Worm (Caenorhabditis elegans) whole organism, L4 larva: ENCODE data around the gene C47E8.3.

ENCODE experiments used
- D1046.2 ChIP-seq: fragments of 200-800 bp; sonication (Bioruptor generic); IDR thresholded peaks from 2 replicates; pipeline ENCODE4 v1.3.6; 2022; ENCODE audit warnings: missing genetic modification characterization, missing compliant biosample characterization
- F26F4.8 ChIP-seq: fragments of 200-800 bp; sonication (Bioruptor generic); conservative IDR thresholded peaks from 2 replicates; pipeline ENCODE4 v1.3.6; 2022; ENCODE audit warnings: missing genetic modification characterization, missing compliant biosample characterization
- F49E8.2 ChIP-seq: sonication (generic microtip); optimal IDR thresholded peaks from 2 replicates; lab custom pipeline; 2016; ENCODE audit warnings: missing compliant biosample characterization, mild to moderate bottlenecking, missing genetic modification characterization, borderline replicate concordance
- R02D3.7 ChIP-seq: fragments of 150-350 bp; sonication (generic microtip); optimal IDR thresholded peaks from 3 replicates; lab custom pipeline; 2014; ENCODE audit warnings: missing biosample characterization, missing genetic modification characterization
- ama-1 ChIP-seq: fragments of 150-350 bp; optimal IDR thresholded peaks from 2 replicates; lab custom pipeline; 2014; ENCODE audit warnings: inconsistent platforms, mixed read lengths
- arid-1 ChIP-seq: fragments of 200-800 bp; sonication (Bioruptor generic); conservative IDR thresholded peaks from 2 replicates; pipeline ENCODE4 v1.3.6; 2022; ENCODE audit warnings: missing genetic modification reagents, missing genetic modification characterization, missing compliant biosample characterization
- ceh-32 ChIP-seq: sonication (generic microtip); optimal IDR thresholded peaks from 2 replicates; lab custom pipeline; 2016; ENCODE audit warnings: mild to moderate bottlenecking, missing genetic modification characterization, missing compliant biosample characterization; ENCODE audit not compliant: poor library complexity
- ctbp-1 ChIP-seq: fragments of 200-800 bp; sonication (Bioruptor generic); IDR thresholded peaks from 2 replicates; pipeline ENCODE4 v1.3.6; 2022; ENCODE audit warnings: missing genetic modification reagents, missing genetic modification characterization, missing compliant biosample characterization
- daf-19 ChIP-seq: fragments of 200-800 bp; sonication (Bioruptor generic); conservative IDR thresholded peaks from 2 replicates; pipeline ENCODE4 v1.3.6; 2022; ENCODE audit warnings: missing genetic modification characterization, missing compliant biosample characterization
- dmd-8 ChIP-seq: fragments of 200-800 bp; sonication (Bioruptor generic); IDR thresholded peaks from 2 replicates; pipeline ENCODE4 v1.3.6; 2022; ENCODE audit warnings: missing genetic modification characterization, missing compliant biosample characterization
- dpl-1 ChIP-seq: fragments of 150-350 bp; optimal IDR thresholded peaks from 2 replicates; lab custom pipeline; 2014; ENCODE audit warnings: missing biosample characterization, missing genetic modification reagents, missing genetic modification characterization
- dve-1 ChIP-seq: sonication (generic microtip); optimal IDR thresholded peaks from 2 replicates; lab custom pipeline; 2017; ENCODE audit warnings: antibody characterized with exemption, mild to moderate bottlenecking, missing genetic modification characterization, missing compliant biosample characterization; ENCODE audit not compliant: insufficient read depth
- fos-1 ChIP-seq: fragments of 150-350 bp; optimal IDR thresholded peaks from 2 replicates; lab custom pipeline; 2014; ENCODE audit warnings: missing biosample characterization, missing genetic modification characterization
- hif-1 ChIP-seq, 2 experiments: sonication (generic microtip); optimal IDR thresholded peaks; 2 replicates each; lab custom pipeline; 2016 to 2017; ENCODE audit warnings: missing compliant biosample characterization in 2 of 2, missing genetic modification characterization in 2 of 2, missing genetic modification reagents in 2 of 2, missing genotype in 2 of 2, mild to moderate bottlenecking in 1 of 2
- hlh-11 ChIP-seq: fragments of 200-800 bp; sonication (Bioruptor generic); optimal IDR thresholded peaks from 2 replicates; lab custom pipeline; 2018; ENCODE audit warnings: mild to moderate bottlenecking, missing genetic modification characterization, missing compliant biosample characterization
- hlh-30 ChIP-seq: sonication (generic microtip); optimal IDR thresholded peaks from 2 replicates; lab custom pipeline; 2017; ENCODE audit warnings: antibody characterized with exemption, mild to moderate bottlenecking, missing genetic modification characterization, missing compliant biosample characterization; ENCODE audit not compliant: insufficient read depth
- lin-13 ChIP-seq: fragments of 150-350 bp; optimal IDR thresholded peaks from 2 replicates; lab custom pipeline; 2014; ENCODE audit warnings: missing biosample characterization, missing genetic modification reagents, missing genetic modification characterization
- lin-38 ChIP-seq: fragments of 200-800 bp; sonication (Bioruptor generic); IDR thresholded peaks from 2 replicates; pipeline ENCODE4 v1.3.6; 2022; ENCODE audit warnings: missing genetic modification reagents, missing genetic modification characterization, missing compliant biosample characterization
- lin-39 ChIP-seq: fragments of 150-350 bp; optimal IDR thresholded peaks from 2 replicates; lab custom pipeline; 2014; ENCODE audit warnings: missing biosample characterization, missing genetic modification reagents, missing genetic modification characterization
- lsy-2 ChIP-seq, 2 experiments: fragments of 150-350 bp in 1 of 2; sonication (generic microtip) in 1 of 2; optimal IDR thresholded peaks; 2 replicates each; lab custom pipeline; 2014 to 2017; ENCODE audit warnings: missing biosample characterization in 2 of 2, missing genetic modification characterization in 2 of 2
- madf-9 ChIP-seq: fragments of 200-800 bp; sonication (Bioruptor generic); conservative IDR thresholded peaks from 2 replicates; pipeline ENCODE4 v1.3.6; 2022; ENCODE audit warnings: missing genetic modification reagents, missing genetic modification characterization, missing compliant biosample characterization
- mdl-1 ChIP-seq, 2 experiments: fragments of 150-350 bp in 1 of 2; sonication (generic microtip) in 1 of 2; optimal IDR thresholded peaks; 2 replicates each; lab custom pipeline; 2014 to 2017; ENCODE audit warnings: missing biosample characterization in 2 of 2, missing genetic modification characterization in 2 of 2
- mdt-29 ChIP-seq: fragments of 200-800 bp; sonication (Bioruptor generic); IDR thresholded peaks from 2 replicates; pipeline ENCODE4 v1.3.6; 2022; ENCODE audit warnings: missing genetic modification reagents, missing genetic modification characterization, missing compliant biosample characterization
- mep-1 ChIP-seq: fragments of 150-350 bp; sonication (generic microtip); optimal IDR thresholded peaks from 3 replicates; lab custom pipeline; 2014; ENCODE audit warnings: missing biosample characterization, missing genetic modification characterization
- mes-2 ChIP-seq: sonication (generic microtip); optimal IDR thresholded peaks from 2 replicates; lab custom pipeline; 2016; ENCODE audit warnings: missing genotype, mild to moderate bottlenecking, missing genetic modification characterization, missing compliant biosample characterization; ENCODE audit not compliant: poor library complexity, severe bottlenecking
- nhr-102 ChIP-seq: sonication (generic microtip); optimal IDR thresholded peaks from 2 replicates; lab custom pipeline; 2016; ENCODE audit warnings: mild to moderate bottlenecking, missing genetic modification characterization, moderate library complexity, missing compliant biosample characterization
- nhr-237 ChIP-seq: sonication (generic microtip); optimal IDR thresholded peaks from 2 replicates; lab custom pipeline; 2017; ENCODE audit warnings: missing biosample characterization, missing genetic modification characterization
- nhr-25 ChIP-seq: sonication (generic microtip); optimal IDR thresholded peaks from 2 replicates; lab custom pipeline; 2017; ENCODE audit warnings: missing genetic modification characterization, mild to moderate bottlenecking, missing compliant biosample characterization, antibody characterized with exemption, moderate library complexity, borderline replicate concordance; ENCODE audit not compliant: insufficient read depth
- nhr-41 ChIP-seq: fragments of 200-800 bp; sonication (Bioruptor generic); IDR thresholded peaks from 2 replicates; pipeline ENCODE4 v1.3.6; 2022; ENCODE audit warnings: missing genetic modification reagents, missing genetic modification characterization, missing compliant biosample characterization
- nhr-42 ChIP-seq: fragments of 200-800 bp; sonication (Bioruptor generic); IDR thresholded peaks from 2 replicates; pipeline ENCODE4 v1.3.6; 2022; ENCODE audit warnings: missing genetic modification characterization, missing compliant biosample characterization
- nhr-48 ChIP-seq: sonication (generic microtip); optimal IDR thresholded peaks from 2 replicates; lab custom pipeline; 2016; ENCODE audit warnings: mild to moderate bottlenecking, missing genetic modification characterization, missing compliant biosample characterization
- nhr-6 ChIP-seq: fragments of 150-350 bp; optimal IDR thresholded peaks from 2 replicates; lab custom pipeline; 2014; ENCODE audit warnings: missing biosample characterization, missing genetic modification characterization
- sdz-12 ChIP-seq: fragments of 200-800 bp; sonication (Bioruptor generic); optimal IDR thresholded peaks from 2 replicates; lab custom pipeline; 2018; ENCODE audit warnings: mild to moderate bottlenecking, missing genetic modification characterization, missing compliant biosample characterization
- set-16 ChIP-seq: fragments of 200-800 bp; sonication (Bioruptor generic); IDR thresholded peaks from 2 replicates; pipeline ENCODE4 v1.3.6; 2022; ENCODE audit warnings: missing genetic modification reagents, missing genetic modification characterization, missing compliant biosample characterization
- snpc-1.2 ChIP-seq: fragments of 200-800 bp; sonication (Bioruptor generic); IDR thresholded peaks from 2 replicates; pipeline ENCODE4 v1.3.6; 2022; ENCODE audit warnings: missing genetic modification reagents, missing genetic modification characterization, missing compliant biosample characterization
- snpc-4 ChIP-seq: fragments of 150-350 bp; optimal IDR thresholded peaks from 2 replicates; lab custom pipeline; 2014; ENCODE audit warnings: missing biosample characterization, missing genetic modification characterization
- spr-1 ChIP-seq: sonication (generic microtip); optimal IDR thresholded peaks from 2 replicates; lab custom pipeline; 2016; ENCODE audit warnings: mild to moderate bottlenecking, missing genetic modification characterization, missing compliant biosample characterization
- spr-3 ChIP-seq: fragments of 200-800 bp; sonication (Bioruptor generic); optimal IDR thresholded peaks from 2 replicates; lab custom pipeline; 2018; ENCODE audit warnings: mild to moderate bottlenecking, missing genetic modification characterization, missing compliant biosample characterization
- tag-97 ChIP-seq: fragments of 200-800 bp; sonication (Bioruptor generic); IDR thresholded peaks from 2 replicates; pipeline ENCODE4 v1.3.6; 2022; ENCODE audit warnings: missing genetic modification characterization, missing compliant biosample characterization
- unc-130 ChIP-seq: sonication (generic microtip); optimal IDR thresholded peaks from 2 replicates; lab custom pipeline; 2016; ENCODE audit warnings: missing genetic modification reagents, missing genetic modification characterization, missing compliant biosample characterization
- vab-7 ChIP-seq: fragments of 200-800 bp; sonication (Bioruptor generic); IDR thresholded peaks from 2 replicates; pipeline ENCODE4 v1.3.6; 2022; ENCODE audit warnings: missing genetic modification reagents, missing genetic modification characterization, missing compliant biosample characterization
- zfp-3 ChIP-seq: fragments of 200-800 bp; sonication (Bioruptor generic); conservative IDR thresholded peaks from 2 replicates; pipeline ENCODE4 v1.3.6; 2022; ENCODE audit warnings: missing genetic modification reagents, missing genetic modification characterization, missing compliant biosample characterization

Gene C47E8.3

ce11 chrV:14687106-14687964, 7.2 kb downstream of the C47E8.3 start (continued):
- TF ChIP-seq ctbp-1 (0 out of 2 replicates have a peak, but pooled peaks have one; percentile 14), madf-9 (GFP tag; lab: Robert Waterston, UW) (peak; percentile 15; the same call in 1 of the 2 replicates), daf-19 (GFP tag; lab: Robert Waterston, UW) (peak; percentile 25; the same call in 1 of the 2 replicates), zfp-3 (GFP tag; lab: Robert Waterston, UW) (0 out of 2 replicates have a peak, but pooled peaks have one; percentile 18), lin-38 (GFP tag; lab: Robert Waterston, UW) (0 out of 2 replicates have a peak, but pooled peaks have one; percentile 4), snpc-1.2 (GFP tag; lab: Robert Waterston, UW) (peak; percentile 25; the same call in 1 of the 2 replicates), nhr-42 (0 out of 2 replicates have a peak, but pooled peaks have one; percentile 4), arid-1 (no peak; the same call in none of the 2 replicates)

DNA sequence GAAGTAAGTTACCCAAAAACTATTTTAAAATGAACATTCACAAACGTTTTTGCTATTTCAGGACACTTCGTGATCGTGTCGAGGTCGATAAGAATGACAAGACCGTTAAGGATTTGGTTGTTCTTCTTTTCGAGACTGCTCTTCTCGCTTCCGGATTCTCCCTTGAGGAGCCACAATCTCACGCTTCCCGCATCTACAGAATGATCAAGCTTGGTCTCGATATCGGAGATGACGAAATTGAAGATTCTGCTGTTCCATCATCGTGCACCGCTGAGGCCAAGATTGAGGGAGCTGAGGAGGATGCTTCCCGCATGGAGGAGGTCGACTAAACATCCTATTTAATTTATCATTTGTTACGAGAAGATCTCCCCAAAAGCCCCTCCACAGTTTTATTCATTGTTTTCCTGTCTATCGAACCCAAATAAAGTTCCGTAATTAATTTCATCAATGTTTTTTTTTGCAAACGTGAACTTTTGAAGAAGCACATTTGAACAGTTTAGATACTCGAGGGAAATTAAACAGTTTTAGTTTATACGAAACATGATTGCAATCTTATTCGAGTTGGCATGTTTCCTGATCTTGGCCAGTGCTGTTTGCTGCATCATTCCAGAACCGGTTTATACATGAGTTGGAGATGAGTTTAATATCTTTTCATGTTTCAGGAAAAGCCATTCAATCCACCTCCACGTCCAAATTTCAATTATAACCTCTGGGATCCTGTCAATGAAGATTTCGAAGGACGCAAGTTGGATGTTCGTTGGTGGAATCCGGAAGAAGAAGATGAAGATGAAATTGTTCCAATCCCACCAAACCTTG, 8.2 kb downstream of the C47E8.3 start, which contains the start of gene C47E8.11:
Gene C47E8.11, plus strand, starts transcription at position 520 of the 816 bp plus-strand sequence.
- TF ChIP-seq dpl-1 (GFP tag; lab: Kevin White, UChicago) (peak; percentile 9), F26F4.8 (peak; percentile 48; the same call in 1 of the 2 replicates), spr-1 (tag; lab: Kevin White, UChicago) (peak; percentile 10), dve-1 (peak; percentile 65), lin-13 (GFP tag; lab: Kevin White, UChicago) (peak; percentile 91), lin-38 (GFP tag; lab: Robert Waterston, UW) (peak; percentile 72), unc-130 (GFP tag; lab: Kevin White, UChicago) (no peak), snpc-4 (tag; lab: Kevin White, UChicago) (no peak), nhr-41 (0 out of 2 replicates have a peak, but pooled peaks have one; percentile 14), set-16 (peak; percentile 39), ama-1 (lab: Kevin White, UChicago) (peak; percentile 71), nhr-48 (tag; lab: Kevin White, UChicago) (peak; percentile 13), ctbp-1 (peak; percentile 11; the same call in 1 of the 2 replicates), hif-1 (tag; optimal IDR thresholded peaks at IDR 0.05; lab: Kevin White, UChicago) (no peak), F49E8.2 (tag; lab: Kevin White, UChicago) (peak; percentile 68), madf-9 (GFP tag; lab: Robert Waterston, UW) (peak; percentile 2; the same call in 1 of the 2 replicates), spr-3 (GFP tag; lab: Kevin White, UChicago) (peak; percentile 27), sdz-12 (GFP tag; lab: Kevin White, UChicago) (peak; percentile 13), lsy-2 (tag; optimal IDR thresholded peaks at IDR 0.05; lab: Kevin White, UChicago) (peak in 1 of 2 experiments; percentile 87), nhr-25 (tag; lab: Kevin White, UChicago) (no peak), fos-1 (tag; lab: Kevin White, UChicago) (no peak), ceh-32 (tag; lab: Kevin White, UChicago) (no peak), hlh-11 (tag; lab: Kevin White, UChicago) (peak; percentile 58), dmd-8 (GFP tag; lab: Robert Waterston, UW) (no peak; the same call in 1 of the 2 replicates), mdt-29 (no peak), tag-97 (no peak), arid-1 (peak; percentile 44; the same call in 1 of the 2 replicates), hlh-30 (tag; lab: Kevin White, UChicago) (no peak), nhr-237 (tag; lab: Kevin White, UChicago) (no peak), mep-1 (peak; percentile 80), mdl-1 (tag; optimal IDR thresholded peaks at IDR 0.05; lab: Kevin White, UChicago) (no peak), nhr-6 (peak; percentile 92), D1046.2 (no peak), nhr-102 (tag; lab: Kevin White, UChicago) (peak; percentile 45), lin-39 (tag; lab: Kevin White, UChicago) (no peak), mes-2 (tag; lab: Kevin White, UChicago) (no peak), vab-7 (0 out of 2 replicates have a peak, but pooled peaks have one; percentile 38), R02D3.7 (tag; lab: Kevin White, UChicago) (no peak)
